Fruit fly (Drosophila melanogaster): ENCODE measurements around the gene bif.

DNA sequence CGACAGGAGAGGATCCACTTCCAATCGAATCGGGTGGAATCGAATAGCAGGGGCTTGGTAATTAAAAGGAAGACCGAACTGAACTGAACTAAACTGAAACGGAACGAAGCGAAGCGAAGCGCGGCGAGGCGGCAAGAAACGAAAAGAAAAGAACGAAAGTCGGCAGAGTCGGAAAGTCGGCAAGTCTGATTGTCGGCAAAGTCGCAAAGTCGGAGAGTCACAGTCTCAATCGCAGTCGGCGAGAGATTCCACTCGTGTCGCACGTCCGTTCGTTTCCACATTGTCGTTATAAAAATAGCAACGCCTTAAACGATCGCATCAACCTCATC is 17.1 kb downstream of the bif start:
- no peak for TF ChIP-seq psq (optimal IDR thresholded peaks at IDR 0.05)
- TF ChIP-seq Myc (optimal IDR thresholded peaks at IDR 0.05), result no peak

Measured in Kc167 (cell line).